Worm (Caenorhabditis elegans) whole organism, L1 larva: Measurements from ENCODE around the gene rer-1.

ENCODE experiments used
- ama-1 ChIP-seq: fragments of 150-350 bp; optimal IDR thresholded peaks from 2 replicates; lab custom pipeline; 2014
- ceh-63 ChIP-seq: fragments of 200-800 bp; sonication (Bioruptor generic); optimal IDR thresholded peaks from 2 replicates; lab custom pipeline; 2018; ENCODE audit warnings: mild to moderate bottlenecking, missing genetic modification characterization, missing compliant biosample characterization
- egl-27 ChIP-seq, 2 experiments: fragments of 150-350 bp in 1 of 2; sonication (generic microtip); optimal IDR thresholded peaks; 3 replicates each; lab custom pipeline; 2017 to 2018; ENCODE audit warnings: missing biosample characterization in 2 of 2, missing genetic modification characterization in 2 of 2, missing genetic modification reagents in 2 of 2
- fkh-4 ChIP-seq: sonication (generic microtip); optimal IDR thresholded peaks from 2 replicates; lab custom pipeline; 2016; ENCODE audit warnings: missing compliant biosample characterization, missing genetic modification characterization, borderline replicate concordance
- fkh-8 ChIP-seq: sonication (generic microtip); optimal IDR thresholded peaks from 2 replicates; lab custom pipeline; 2016; ENCODE audit warnings: mild to moderate bottlenecking, missing genetic modification characterization, missing compliant biosample characterization
- lir-3 ChIP-seq: sonication (generic microtip); optimal IDR thresholded peaks from 2 replicates; lab custom pipeline; 2016; ENCODE audit warnings: mild to moderate bottlenecking, missing genetic modification characterization, moderate library complexity, missing compliant biosample characterization; ENCODE audit not compliant: poor library complexity
- mef-2 ChIP-seq: fragments of 150-350 bp; optimal IDR thresholded peaks from 2 replicates; lab custom pipeline; 2014; ENCODE audit warnings: missing biosample characterization, missing genetic modification characterization
- mep-1 ChIP-seq: fragments of 150-350 bp; optimal IDR thresholded peaks from 2 replicates; lab custom pipeline; 2014; ENCODE audit warnings: missing biosample characterization, missing genetic modification characterization
- nhr-11 ChIP-seq: fragments of 150-350 bp; optimal IDR thresholded peaks from 2 replicates; lab custom pipeline; 2014; ENCODE audit warnings: missing biosample characterization, missing genetic modification characterization
- nhr-237 ChIP-seq: fragments of 150-350 bp; optimal IDR thresholded peaks from 2 replicates; lab custom pipeline; 2014; ENCODE audit warnings: missing biosample characterization, missing genetic modification characterization
- ztf-11 ChIP-seq, 2 experiments: sonication (generic microtip); optimal IDR thresholded peaks; 2 replicates each; lab custom pipeline; 2016 to 2017; ENCODE audit warnings: missing genetic modification characterization in 2 of 2, missing biosample characterization in 1 of 2, missing compliant biosample characterization in 1 of 2

DNA sequence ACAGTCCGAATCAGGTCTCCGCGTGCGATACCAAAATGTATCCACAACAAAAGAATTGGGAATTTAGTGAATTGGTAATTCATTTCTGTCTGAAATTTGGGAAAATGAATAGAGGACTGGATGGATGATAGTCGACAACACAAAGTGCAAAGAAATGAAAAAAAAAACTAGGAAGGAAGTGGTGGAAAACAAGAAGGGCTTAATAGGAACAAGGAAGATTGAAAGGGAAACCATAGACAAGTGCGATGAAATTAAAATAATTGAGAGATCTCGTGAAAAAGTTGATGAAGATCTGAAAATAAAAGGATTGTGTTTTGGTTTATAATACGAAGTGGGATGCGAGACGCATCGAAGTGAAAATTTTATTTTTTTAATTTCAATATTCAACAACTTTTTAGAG lies 17.1 kb upstream of the rer-1 start, which contains the start of gene F07H5.7:
- TF ChIP-seq ceh-63 = no peak
- no peak for TF ChIP-seq nhr-237 (tag; lab: Kevin White, UChicago)
- TF ChIP-seq ama-1 (lab: Kevin White, UChicago) = no peak
- TF ChIP-seq fkh-4 = no peak
- no peak for TF ChIP-seq fkh-8 (tag; lab: Kevin White, UChicago)
- TF ChIP-seq nhr-11 (tag; lab: Kevin White, UChicago) = no peak
- no peak for TF ChIP-seq mef-2 (tag; lab: Kevin White, UChicago)
- TF ChIP-seq ztf-11 (tag; optimal IDR thresholded peaks at IDR 0.05; lab: Kevin White, UChicago) = no peak
- no peak for TF ChIP-seq egl-27 (tag; optimal IDR thresholded peaks at IDR 0.05; lab: Kevin White, UChicago)
- no peak for TF ChIP-seq lir-3 (tag; lab: Kevin White, UChicago)
- TF ChIP-seq mep-1 = no peak
